Worm (Caenorhabditis elegans): ENCODE data around the gene hacl-1.

DNA sequence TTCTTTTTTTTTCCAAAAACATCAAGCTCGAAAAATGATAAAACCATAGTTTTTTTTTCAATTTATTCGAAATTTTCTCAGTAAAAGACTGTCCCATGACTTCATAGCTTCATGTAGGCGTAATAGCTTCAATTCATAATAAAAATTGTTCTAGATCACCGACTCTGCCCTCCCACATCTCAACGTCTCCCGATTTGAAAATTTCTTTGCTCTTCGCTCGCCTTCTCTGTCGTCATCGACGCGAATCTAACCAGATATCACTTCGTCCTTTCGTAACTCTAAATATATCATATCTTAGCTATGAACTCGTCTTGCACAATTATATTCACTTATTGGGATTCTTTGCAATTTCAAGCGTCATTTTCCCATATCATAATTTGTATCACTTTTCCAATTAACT is 22.0 kb upstream of the hacl-1 start, which contains the start of gene srh-44:
- TF ChIP-seq dpl-1 (GFP tag; optimal IDR thresholded peaks at IDR 0.05) (no peak), unc-62 (GFP tag; optimal IDR thresholded peaks at IDR 0.05) (no peak)

Measured in whole organism, young adult.